Worm (Caenorhabditis elegans) whole organism, L4 larva: ENCODE measurements around the gene mpc-1.
"Not testable (repeated sequence)": the region's sequence is repeated elsewhere in the genome, so short reads cannot be mapped to it uniquely, and the experiment has no call there.

Source experiments
- ZK546.5 ChIP-seq, 2 experiments: sonication (generic microtip); optimal IDR thresholded peaks; 2 replicates each; lab custom pipeline; 2017; ENCODE audit warnings: missing biosample characterization in 2 of 2, missing genetic modification characterization in 2 of 2
- arid-1 ChIP-seq: fragments of 200-800 bp; sonication (Bioruptor generic); conservative IDR thresholded peaks from 2 replicates; pipeline ENCODE4 v1.3.6; 2022; ENCODE audit warnings: missing genetic modification reagents, missing genetic modification characterization, missing compliant biosample characterization
- lin-39 ChIP-seq: fragments of 150-350 bp; optimal IDR thresholded peaks from 2 replicates; lab custom pipeline; 2014; ENCODE audit warnings: missing biosample characterization, missing genetic modification reagents, missing genetic modification characterization
- mep-1 ChIP-seq: fragments of 150-350 bp; sonication (generic microtip); optimal IDR thresholded peaks from 3 replicates; lab custom pipeline; 2014; ENCODE audit warnings: missing biosample characterization, missing genetic modification characterization
- nhr-102 ChIP-seq: sonication (generic microtip); optimal IDR thresholded peaks from 2 replicates; lab custom pipeline; 2016; ENCODE audit warnings: mild to moderate bottlenecking, missing genetic modification characterization, moderate library complexity, missing compliant biosample characterization
- nhr-11 ChIP-seq: fragments of 150-350 bp; optimal IDR thresholded peaks from 2 replicates; lab custom pipeline; 2014; ENCODE audit warnings: missing biosample characterization, missing genetic modification characterization
- nhr-28 ChIP-seq: fragments of 150-350 bp; optimal IDR thresholded peaks from 2 replicates; lab custom pipeline; 2014; ENCODE audit warnings: missing biosample characterization, missing genetic modification characterization
- nhr-6 ChIP-seq: fragments of 150-350 bp; optimal IDR thresholded peaks from 2 replicates; lab custom pipeline; 2014; ENCODE audit warnings: missing biosample characterization, missing genetic modification characterization
- pha-4 ChIP-seq, 2 experiments: fragments of 150-350 bp in 1 of 2; fragments of 200-800 bp in 1 of 2; sonication (Bioruptor generic) in 1 of 2; IDR thresholded peaks in 1 of 2; optimal IDR thresholded peaks in 1 of 2; 2 replicates each; pipeline versions ENCODE4 v1.3.6 to Lab custom; 2014 to 2022; ENCODE audit warnings: missing genetic modification characterization in 2 of 2, missing genetic modification reagents in 2 of 2, missing biosample characterization in 1 of 2, missing compliant biosample characterization in 1 of 2
- sdz-12 ChIP-seq: fragments of 200-800 bp; sonication (Bioruptor generic); optimal IDR thresholded peaks from 2 replicates; lab custom pipeline; 2018; ENCODE audit warnings: mild to moderate bottlenecking, missing genetic modification characterization, missing compliant biosample characterization
- skn-1 ChIP-seq: fragments of 150-350 bp; optimal IDR thresholded peaks from 2 replicates; lab custom pipeline; 2014; ENCODE audit warnings: missing biosample characterization, missing genetic modification characterization
- unc-39 ChIP-seq: sonication (generic microtip); optimal IDR thresholded peaks from 2 replicates; lab custom pipeline; 2017; ENCODE audit warnings: missing biosample characterization, missing genetic modification characterization

ce11 chrIII:4369381-4369809, 43.9 kb upstream of the mpc-1 start:
- TF ChIP-seq arid-1 (GFP tag; lab: Robert Waterston, UW) (peak; percentile 45; the same call in 1 of the 2 replicates), nhr-6 (tag; lab: Kevin White, UChicago) (peak; percentile 30), nhr-102 (tag; lab: Kevin White, UChicago) (peak; percentile 71), nhr-28 (tag; lab: Kevin White, UChicago) (peak; percentile 37), pha-4 (GFP tag; IDR thresholded peaks at IDR 0.05; lab: Robert Waterston, UW) (peak; percentile 84)
- not testable (repeated sequence) for TF ChIP-seq unc-39; sdz-12 (GFP tag; lab: Kevin White, UChicago); nhr-11 (tag; lab: Kevin White, UChicago); mep-1 (tag; lab: Kevin White, UChicago); ZK546.5 (tag; optimal IDR thresholded peaks at IDR 0.05; lab: Kevin White, UChicago); pha-4 (tag; optimal IDR thresholded peaks at IDR 0.05; lab: Kevin White, UChicago); skn-1; lin-39 (tag; lab: Kevin White, UChicago)
